Fruit fly (Drosophila melanogaster) Kc167 (cell line): ENCODE measurements around the gene Argl.

Source experiments
- Sin3A ChIP-seq: fragments of >200 bp; optimal IDR thresholded peaks from 2 replicates; lab custom pipeline; 2018; ENCODE audit warnings: missing external identifiers
- h ChIP-seq: fragments of >200 bp; optimal IDR thresholded peaks from 3 replicates; lab custom pipeline; 2018; ENCODE audit warnings: missing external identifiers
- psq ChIP-seq: fragments of >200 bp; optimal IDR thresholded peaks from 2 replicates; lab custom pipeline; 2017; ENCODE audit warnings: missing external identifiers

dm6 chr2L:8897954-8898713 is 43.8 kb downstream of the Argl start:
- TF ChIP-seq Sin3A (no peak), psq (no peak), h (lab: Kevin White, UChicago) (no peak)
